Worm (Caenorhabditis elegans) whole organism, mixed stage, embryonic: ENCODE measurements around the gene srh-47.

Experiments
- M03D4.4 ChIP-seq: sonication (generic microtip); optimal IDR thresholded peaks from 2 replicates; lab custom pipeline; 2017; ENCODE audit warnings: mild to moderate bottlenecking, missing genetic modification characterization, missing compliant biosample characterization
- bed-3 ChIP-seq: fragments of 200-800 bp; sonication (Bioruptor generic); optimal IDR thresholded peaks from 3 replicates; lab custom pipeline; 2018; ENCODE audit warnings: mild to moderate bottlenecking, missing genetic modification characterization, moderate library complexity, missing compliant biosample characterization
- blmp-1 ChIP-seq: fragments of 150-350 bp; optimal IDR thresholded peaks from 2 replicates; lab custom pipeline; 2014; ENCODE audit warnings: missing biosample characterization, missing genetic modification characterization
- ceh-39 ChIP-seq: fragments of 150-350 bp; optimal IDR thresholded peaks from 2 replicates; lab custom pipeline; 2014; ENCODE audit warnings: missing biosample characterization, missing genetic modification characterization
- ceh-43 ChIP-seq: fragments of 200-800 bp; sonication (Bioruptor generic); optimal IDR thresholded peaks from 2 replicates; lab custom pipeline; 2018; ENCODE audit warnings: mild to moderate bottlenecking, missing genetic modification characterization, moderate library complexity, missing compliant biosample characterization
- ceh-83 ChIP-seq: fragments of 200-800 bp; sonication (Bioruptor generic); optimal IDR thresholded peaks from 2 replicates; lab custom pipeline; 2018; ENCODE audit warnings: mild to moderate bottlenecking, missing genetic modification characterization, missing compliant biosample characterization
- ces-1 ChIP-seq: fragments of 150-350 bp; optimal IDR thresholded peaks from 2 replicates; lab custom pipeline; 2014; ENCODE audit warnings: missing biosample characterization, missing genetic modification reagents, missing genetic modification characterization
- cnd-1 ChIP-seq: fragments of 200-800 bp; sonication (Bioruptor generic); optimal IDR thresholded peaks from 2 replicates; lab custom pipeline; 2018; ENCODE audit warnings: mild to moderate bottlenecking, missing genetic modification characterization, missing compliant biosample characterization
- drap-1 ChIP-seq: fragments of 200-800 bp; sonication (Bioruptor generic); optimal IDR thresholded peaks from 3 replicates; lab custom pipeline; 2018; ENCODE audit warnings: mild to moderate bottlenecking, missing genetic modification characterization, missing compliant biosample characterization
- elt-1 ChIP-seq: sonication (generic microtip); optimal IDR thresholded peaks from 2 replicates; lab custom pipeline; 2017; ENCODE audit warnings: missing genetic modification characterization, mild to moderate bottlenecking, missing compliant biosample characterization, antibody characterized with exemption, moderate library complexity, borderline replicate concordance; ENCODE audit not compliant: insufficient read depth
- elt-3 ChIP-seq: fragments of 150-350 bp; optimal IDR thresholded peaks from 2 replicates; lab custom pipeline; 2014; ENCODE audit warnings: missing biosample characterization, missing genetic modification characterization
- flh-1 ChIP-seq: fragments of 200-800 bp; sonication (Bioruptor generic); optimal IDR thresholded peaks from 2 replicates; lab custom pipeline; 2018; ENCODE audit warnings: mild to moderate bottlenecking, missing genetic modification characterization, moderate library complexity, missing compliant biosample characterization
- ham-2 ChIP-seq: fragments of 200-800 bp; sonication (Bioruptor generic); optimal IDR thresholded peaks from 2 replicates; lab custom pipeline; 2018; ENCODE audit warnings: mild to moderate bottlenecking, missing genetic modification characterization, missing compliant biosample characterization
- hlh-1 ChIP-seq: fragments of 150-350 bp; optimal IDR thresholded peaks from 2 replicates; lab custom pipeline; 2014; ENCODE audit warnings: missing biosample characterization, missing genetic modification reagents, missing genetic modification characterization
- lin-13 ChIP-seq: fragments of 150-350 bp; optimal IDR thresholded peaks from 2 replicates; lab custom pipeline; 2014; ENCODE audit warnings: missing biosample characterization, missing genetic modification characterization
- lin-32 ChIP-seq: fragments of 200-800 bp; sonication (Bioruptor generic); optimal IDR thresholded peaks from 2 replicates; lab custom pipeline; 2018; ENCODE audit warnings: mild to moderate bottlenecking, missing genetic modification characterization, missing compliant biosample characterization
- lsy-2 ChIP-seq: fragments of 150-350 bp; optimal IDR thresholded peaks from 2 replicates; lab custom pipeline; 2014; ENCODE audit warnings: missing biosample characterization, missing genetic modification characterization
- mab-5 ChIP-seq: fragments of 150-350 bp; optimal IDR thresholded peaks from 2 replicates; lab custom pipeline; 2014; ENCODE audit warnings: missing biosample characterization, missing genetic modification characterization
- mls-2 ChIP-seq: sonication (generic microtip); optimal IDR thresholded peaks from 2 replicates; lab custom pipeline; 2016; ENCODE audit warnings: mild to moderate bottlenecking, missing genetic modification characterization, moderate library complexity, missing compliant biosample characterization
- nhr-2 ChIP-seq: fragments of 150-350 bp; optimal IDR thresholded peaks from 2 replicates; lab custom pipeline; 2014; ENCODE audit warnings: missing biosample characterization, missing genetic modification characterization
- nhr-237 ChIP-seq: fragments of 150-350 bp; optimal IDR thresholded peaks from 2 replicates; lab custom pipeline; 2014; ENCODE audit warnings: missing biosample characterization, missing genetic modification characterization
- nhr-28 ChIP-seq: fragments of 150-350 bp; optimal IDR thresholded peaks from 2 replicates; lab custom pipeline; 2014; ENCODE audit warnings: missing biosample characterization, missing genetic modification characterization
- nhr-76 ChIP-seq: sonication (generic microtip); optimal IDR thresholded peaks from 2 replicates; lab custom pipeline; 2017; ENCODE audit warnings: missing biosample characterization, missing genetic modification characterization
- pha-4 ChIP-seq: fragments of 150-350 bp; optimal IDR thresholded peaks from 2 replicates; lab custom pipeline; 2018; ENCODE audit warnings: missing biosample characterization, missing genetic modification reagents, missing genetic modification characterization
- sem-2 ChIP-seq: fragments of 200-800 bp; sonication (Bioruptor generic); optimal IDR thresholded peaks from 2 replicates; lab custom pipeline; 2018; ENCODE audit warnings: mild to moderate bottlenecking, missing genetic modification characterization, missing compliant biosample characterization
- snpc-4 ChIP-seq: fragments of 150-350 bp; optimal IDR thresholded peaks from 2 replicates; lab custom pipeline; 2014; ENCODE audit warnings: missing biosample characterization, missing genetic modification characterization
- sptf-1 ChIP-seq: sonication (generic microtip); optimal IDR thresholded peaks from 2 replicates; lab custom pipeline; 2017; ENCODE audit warnings: mild to moderate bottlenecking, missing genetic modification characterization, moderate library complexity, missing compliant biosample characterization
- tbx-8 ChIP-seq: fragments of 200-800 bp; sonication (Bioruptor generic); optimal IDR thresholded peaks from 2 replicates; lab custom pipeline; 2018; ENCODE audit warnings: mild to moderate bottlenecking, missing genetic modification characterization, moderate library complexity, missing compliant biosample characterization
- unc-120 ChIP-seq: sonication (generic microtip); optimal IDR thresholded peaks from 2 replicates; lab custom pipeline; 2017; ENCODE audit warnings: missing genetic modification characterization, missing compliant biosample characterization; ENCODE audit not compliant: poor library complexity, severe bottlenecking
- unc-39 ChIP-seq: fragments of 150-350 bp; optimal IDR thresholded peaks from 2 replicates; lab custom pipeline; 2014; ENCODE audit warnings: missing biosample characterization, missing genetic modification characterization
- unc-62 ChIP-seq: fragments of 150-350 bp; optimal IDR thresholded peaks from 2 replicates; lab custom pipeline; 2014; ENCODE audit warnings: missing biosample characterization, missing genetic modification reagents, missing genetic modification characterization
- zip-8 ChIP-seq: fragments of 150-350 bp; optimal IDR thresholded peaks from 2 replicates; lab custom pipeline; 2014; ENCODE audit warnings: missing biosample characterization, missing genetic modification characterization
- ztf-11 ChIP-seq: fragments of 150-350 bp; optimal IDR thresholded peaks from 2 replicates; lab custom pipeline; 2014; ENCODE audit warnings: missing biosample characterization, missing genetic modification characterization

Gene srh-47

ce11 chrV:11263025-11263424, 37.4 kb downstream of the srh-47 start, which contains the start of gene F07B10.4:
F07B10.4 (minus strand) TSS chrV:11263125.
- TF ChIP-seq sem-2 (GFP tag; lab: Kevin White, UChicago): no peak
- TF ChIP-seq lsy-2 (tag; lab: Kevin White, UChicago): no peak
- no peak for TF ChIP-seq pha-4 (tag; lab: Kevin White, UChicago)
- TF ChIP-seq zip-8 (tag; lab: Kevin White, UChicago): no peak
- TF ChIP-seq cnd-1: no peak
- no peak for TF ChIP-seq ces-1 (GFP tag; lab: Kevin White, UChicago)
- no peak for TF ChIP-seq blmp-1 (tag; lab: Kevin White, UChicago)
- no peak for TF ChIP-seq elt-3 (tag; lab: Kevin White, UChicago)
- TF ChIP-seq ceh-83: no peak
- TF ChIP-seq hlh-1 (tag; lab: Kevin White, UChicago): no peak
- TF ChIP-seq ceh-39: no peak
- TF ChIP-seq unc-39 (tag; lab: Kevin White, UChicago): no peak
- no peak for TF ChIP-seq ztf-11 (tag; lab: Kevin White, UChicago)
- no peak for TF ChIP-seq nhr-28 (tag; lab: Kevin White, UChicago)
- no peak for TF ChIP-seq nhr-237 (tag; lab: Kevin White, UChicago)
- TF ChIP-seq ham-2 (GFP tag; lab: Kevin White, UChicago): no peak
- no peak for TF ChIP-seq ceh-43 (GFP tag; lab: Kevin White, UChicago)
- no peak for TF ChIP-seq snpc-4 (tag; lab: Kevin White, UChicago)

- TF ChIP-seq drap-1 (GFP tag; lab: Kevin White, UChicago): no peak
- TF ChIP-seq snpc-4 (tag; lab: Kevin White, UChicago): no peak
- TF ChIP-seq flh-1 (GFP tag; lab: Kevin White, UChicago): no peak
- TF ChIP-seq lin-32 (GFP tag; lab: Kevin White, UChicago): no peak
- no peak for TF ChIP-seq unc-62 (GFP tag; lab: Kevin White, UChicago)
- no peak for TF ChIP-seq unc-120
- no peak for TF ChIP-seq ceh-43 (GFP tag; lab: Kevin White, UChicago)
- no peak for TF ChIP-seq ztf-11 (tag; lab: Kevin White, UChicago)
- no peak for TF ChIP-seq bed-3 (GFP tag; lab: Kevin White, UChicago)
- no peak for TF ChIP-seq mls-2
Observed at ce11 chrV:11260622-11261021, 39.8 kb downstream of the srh-47 start, which contains the start of gene F07B10.7. F07B10.7 (minus strand) TSS chrV:11260722.

ce11 chrV:11258896-11259295, 41.5 kb downstream of the srh-47 start, which contains the start of gene lgc-36:
lgc-36 (minus strand) TSS chrV:11258996.
- no peak for TF ChIP-seq ceh-39
- no peak for TF ChIP-seq lin-13 (tag; lab: Kevin White, UChicago)
- no peak for TF ChIP-seq ztf-11 (tag; lab: Kevin White, UChicago)
- no peak for TF ChIP-seq nhr-2 (tag; lab: Kevin White, UChicago)
- no peak for TF ChIP-seq pha-4 (tag; lab: Kevin White, UChicago)
- no peak for TF ChIP-seq unc-62 (GFP tag; lab: Kevin White, UChicago)

ce11 chrV:11254980-11255379, 45.5 kb downstream of the srh-47 start, which contains the start of gene srsx-31:
srsx-31 (minus strand) TSS chrV:11255080.
- TF ChIP-seq ceh-43 (GFP tag; lab: Kevin White, UChicago) (no peak), ceh-83 (no peak), nhr-76 (tag; lab: Kevin White, UChicago) (no peak), tbx-8 (GFP tag; lab: Kevin White, UChicago) (no peak), nhr-2 (tag; lab: Kevin White, UChicago) (no peak), elt-1 (no peak), mab-5 (tag; lab: Kevin White, UChicago) (no peak), nhr-28 (tag; lab: Kevin White, UChicago) (no peak), hlh-1 (tag; lab: Kevin White, UChicago) (no peak), sptf-1 (tag; lab: Kevin White, UChicago) (no peak), unc-62 (GFP tag; lab: Kevin White, UChicago) (no peak), ztf-11 (tag; lab: Kevin White, UChicago) (no peak), ham-2 (GFP tag; lab: Kevin White, UChicago) (no peak), sem-2 (GFP tag; lab: Kevin White, UChicago) (no peak), M03D4.4 (no peak), bed-3 (GFP tag; lab: Kevin White, UChicago) (no peak), pha-4 (tag; lab: Kevin White, UChicago) (no peak), lin-32 (GFP tag; lab: Kevin White, UChicago) (no peak), mls-2 (no peak)
- TF ChIP-seq, all 35 proteins: peak for 0
